Worm (Caenorhabditis elegans) whole organism, late embryonic: ENCODE measurements around the gene srsx-13.

Experiments used
- C08G9.2 ChIP-seq: sonication (generic microtip); optimal IDR thresholded peaks from 2 replicates; lab custom pipeline; 2016; ENCODE audit warnings: mild to moderate bottlenecking, missing genetic modification characterization, moderate library complexity, missing compliant biosample characterization
- C38D4.7 ChIP-seq: fragments of 200-800 bp; sonication (Bioruptor generic); optimal IDR thresholded peaks from 2 replicates; lab custom pipeline; 2018; ENCODE audit warnings: mild to moderate bottlenecking, missing genetic modification characterization, moderate library complexity, missing compliant biosample characterization
- F13H6.1 ChIP-seq: sonication (generic microtip); optimal IDR thresholded peaks from 2 replicates; lab custom pipeline; 2016; ENCODE audit warnings: missing genetic modification characterization, missing compliant biosample characterization
- K02D7.2 ChIP-seq: sonication (generic microtip); optimal IDR thresholded peaks from 2 replicates; lab custom pipeline; 2017; ENCODE audit warnings: mild to moderate bottlenecking, missing genetic modification characterization, missing compliant biosample characterization
- K09A11.1 ChIP-seq: sonication (generic microtip); optimal IDR thresholded peaks from 2 replicates; lab custom pipeline; 2017; ENCODE audit warnings: antibody characterized with exemption, mild to moderate bottlenecking, missing genetic modification characterization, missing compliant biosample characterization; ENCODE audit not compliant: insufficient read depth
- ahr-1 ChIP-seq: sonication (generic microtip); optimal IDR thresholded peaks from 2 replicates; lab custom pipeline; 2016; ENCODE audit warnings: missing genetic modification characterization, missing compliant biosample characterization
- ceh-14 ChIP-seq: sonication (generic microtip); optimal IDR thresholded peaks from 2 replicates; lab custom pipeline; 2016; ENCODE audit warnings: missing genotype, missing genetic modification characterization, missing compliant biosample characterization
- ceh-18 ChIP-seq: sonication (generic microtip); optimal IDR thresholded peaks from 2 replicates; lab custom pipeline; 2016; ENCODE audit warnings: missing genetic modification characterization, missing compliant biosample characterization
- ceh-22 ChIP-seq: sonication (generic microtip); optimal IDR thresholded peaks from 2 replicates; lab custom pipeline; 2017; ENCODE audit warnings: missing biosample characterization, missing genetic modification characterization
- ceh-31 ChIP-seq: sonication (generic microtip); optimal IDR thresholded peaks from 2 replicates; lab custom pipeline; 2016; ENCODE audit warnings: missing genetic modification characterization, missing compliant biosample characterization
- ceh-34 ChIP-seq: sonication (generic microtip); optimal IDR thresholded peaks from 2 replicates; lab custom pipeline; 2016; ENCODE audit warnings: mild to moderate bottlenecking, missing genetic modification characterization, missing compliant biosample characterization
- ceh-48 ChIP-seq: sonication (generic microtip); optimal IDR thresholded peaks from 2 replicates; lab custom pipeline; 2016; ENCODE audit warnings: missing genetic modification characterization, inconsistent platforms, missing compliant biosample characterization
- dmd-4 ChIP-seq: sonication (generic microtip); optimal IDR thresholded peaks from 2 replicates; lab custom pipeline; 2016; ENCODE audit warnings: borderline replicate concordance, missing genetic modification characterization, missing compliant biosample characterization
- dve-1 ChIP-seq: sonication (generic microtip); optimal IDR thresholded peaks from 2 replicates; lab custom pipeline; 2017; ENCODE audit warnings: antibody characterized with exemption, mild to moderate bottlenecking, missing genetic modification characterization, missing compliant biosample characterization
- ets-4 ChIP-seq: sonication (generic microtip); optimal IDR thresholded peaks from 2 replicates; lab custom pipeline; 2016; ENCODE audit warnings: missing genetic modification characterization, missing compliant biosample characterization
- eyg-1 ChIP-seq: sonication (generic microtip); optimal IDR thresholded peaks from 2 replicates; lab custom pipeline; 2016; ENCODE audit warnings: missing genotype, missing genetic modification characterization, missing compliant biosample characterization
- fax-1 ChIP-seq: sonication (generic microtip); optimal IDR thresholded peaks from 2 replicates; lab custom pipeline; 2016; ENCODE audit warnings: missing genotype, missing genetic modification characterization, missing compliant biosample characterization
- fkh-6 ChIP-seq: sonication (generic microtip); optimal IDR thresholded peaks from 2 replicates; lab custom pipeline; 2016; ENCODE audit warnings: missing genetic modification characterization, missing compliant biosample characterization
- gmeb-2 ChIP-seq: sonication (generic microtip); optimal IDR thresholded peaks from 2 replicates; lab custom pipeline; 2016; ENCODE audit warnings: missing genetic modification characterization, inconsistent platforms, missing compliant biosample characterization
- hlh-8 ChIP-seq: sonication (generic microtip); optimal IDR thresholded peaks from 2 replicates; lab custom pipeline; 2016; ENCODE audit warnings: missing genotype, missing genetic modification characterization, missing compliant biosample characterization
- madf-2 ChIP-seq: sonication (generic microtip); optimal IDR thresholded peaks from 2 replicates; lab custom pipeline; 2017; ENCODE audit warnings: missing genetic modification characterization, missing compliant biosample characterization
- mec-3 ChIP-seq: sonication (generic microtip); optimal IDR thresholded peaks from 2 replicates; lab custom pipeline; 2016; ENCODE audit warnings: borderline replicate concordance, missing genetic modification characterization, missing compliant biosample characterization
- nhr-232 ChIP-seq: sonication (generic microtip); optimal IDR thresholded peaks from 2 replicates; lab custom pipeline; 2016; ENCODE audit warnings: missing genetic modification characterization, missing compliant biosample characterization
- npax-4 ChIP-seq: sonication (generic microtip); optimal IDR thresholded peaks from 2 replicates; lab custom pipeline; 2016; ENCODE audit warnings: missing genetic modification characterization, missing compliant biosample characterization
- odd-2 ChIP-seq: sonication (generic microtip); optimal IDR thresholded peaks from 2 replicates; lab custom pipeline; 2017; ENCODE audit warnings: antibody characterized with exemption, mild to moderate bottlenecking, missing genetic modification characterization, missing compliant biosample characterization
- pat-9 ChIP-seq: fragments of 200-800 bp; sonication (Bioruptor generic); optimal IDR thresholded peaks from 2 replicates; lab custom pipeline; 2018; ENCODE audit warnings: mild to moderate bottlenecking, missing genetic modification characterization, moderate library complexity, missing compliant biosample characterization
- pqm-1 ChIP-seq: sonication (generic microtip); optimal IDR thresholded peaks from 2 replicates; lab custom pipeline; 2016; ENCODE audit warnings: missing genetic modification characterization, missing compliant biosample characterization
- pros-1 ChIP-seq: fragments of 150-350 bp; optimal IDR thresholded peaks from 2 replicates; lab custom pipeline; 2014; ENCODE audit warnings: missing biosample characterization, missing genetic modification reagents, missing genetic modification characterization
- rnt-1 ChIP-seq: sonication (generic microtip); optimal IDR thresholded peaks from 2 replicates; lab custom pipeline; 2016; ENCODE audit warnings: missing genetic modification characterization, missing compliant biosample characterization
- sox-4 ChIP-seq: sonication (generic microtip); optimal IDR thresholded peaks from 2 replicates; lab custom pipeline; 2017; ENCODE audit warnings: mild to moderate bottlenecking, missing genetic modification characterization, inconsistent platforms, missing compliant biosample characterization
- syd-9 ChIP-seq: sonication (generic microtip); optimal IDR thresholded peaks from 2 replicates; lab custom pipeline; 2016; ENCODE audit warnings: mild to moderate bottlenecking, missing genetic modification characterization, moderate library complexity, missing compliant biosample characterization
- ttx-3 ChIP-seq: sonication (generic microtip); optimal IDR thresholded peaks from 2 replicates; lab custom pipeline; 2016; ENCODE audit warnings: missing genetic modification reagents, missing genetic modification characterization, missing compliant biosample characterization
- unc-3 ChIP-seq, 2 experiments: fragments of 200-800 bp in 1 of 2; sonication (Bioruptor generic) in 1 of 2; sonication (generic microtip) in 1 of 2; conservative IDR thresholded peaks in 1 of 2; optimal IDR thresholded peaks in 1 of 2; 2 replicates each; pipeline versions ENCODE4 v1.3.6 to Lab custom; 2016 to 2022; ENCODE audit warnings: missing compliant biosample characterization in 2 of 2, missing genetic modification characterization in 2 of 2, missing genetic modification reagents in 1 of 2
- unc-42 ChIP-seq: sonication (generic microtip); optimal IDR thresholded peaks from 2 replicates; lab custom pipeline; 2016; ENCODE audit warnings: missing genotype, missing genetic modification characterization, missing compliant biosample characterization
- unc-55 ChIP-seq: sonication (generic microtip); optimal IDR thresholded peaks from 2 replicates; lab custom pipeline; 2017; ENCODE audit warnings: missing biosample characterization, missing genetic modification reagents, missing genetic modification characterization
- unc-86 ChIP-seq: sonication (generic microtip); optimal IDR thresholded peaks from 2 replicates; lab custom pipeline; 2016; ENCODE audit warnings: missing genetic modification characterization, missing compliant biosample characterization
- ztf-16 ChIP-seq: sonication (generic microtip); optimal IDR thresholded peaks from 2 replicates; lab custom pipeline; 2017; ENCODE audit warnings: missing genetic modification characterization, missing compliant biosample characterization

The srsx-13 gene

ce11 chrV:4957619-4958018 lies 25.4 kb downstream of the srsx-13 start:
- TF ChIP-seq rnt-1 (no peak), unc-86 (tag; lab: Kevin White, UChicago) (no peak), unc-55 (GFP tag; lab: Kevin White, UChicago) (no peak), ceh-34 (no peak), ceh-18 (tag; lab: Kevin White, UChicago) (no peak), sox-4 (tag; lab: Kevin White, UChicago) (no peak), fax-1 (no peak), unc-42 (tag; lab: Kevin White, UChicago) (no peak), syd-9 (tag; lab: Kevin White, UChicago) (no peak), ceh-48 (tag; lab: Kevin White, UChicago) (no peak), fkh-6 (no peak), C08G9.2 (tag; lab: Kevin White, UChicago) (no peak), ztf-16 (no peak), ets-4 (tag; lab: Kevin White, UChicago) (no peak), pqm-1 (tag; lab: Kevin White, UChicago) (no peak), gmeb-2 (tag; lab: Kevin White, UChicago) (no peak)

DNA sequence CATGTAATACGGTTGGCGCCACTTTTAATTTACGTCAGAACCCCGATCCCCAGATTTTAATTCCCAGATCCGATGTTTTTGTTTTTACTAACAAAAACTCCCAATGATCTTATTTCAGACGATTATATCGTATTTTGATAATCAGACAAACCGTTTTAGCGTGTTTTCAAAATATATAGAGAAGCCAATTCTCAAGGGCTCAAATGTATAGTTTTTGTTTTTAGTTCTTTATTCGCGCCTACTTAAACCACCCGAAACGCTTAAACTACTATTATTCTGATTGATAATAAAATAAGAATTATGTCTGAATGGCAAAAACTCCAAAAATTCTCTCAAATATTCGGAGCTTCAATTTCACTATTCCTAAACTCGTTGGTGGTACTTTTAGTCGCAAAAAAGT lies 26.5 kb downstream of the srsx-13 start, which contains the start of gene str-208:
Gene str-208, plus strand, starts transcription at position 301 of the 400 bp plus-strand sequence.
- TF ChIP-seq ceh-31, result no peak
- TF ChIP-seq, all 69 proteins: peak for 0

DNA sequence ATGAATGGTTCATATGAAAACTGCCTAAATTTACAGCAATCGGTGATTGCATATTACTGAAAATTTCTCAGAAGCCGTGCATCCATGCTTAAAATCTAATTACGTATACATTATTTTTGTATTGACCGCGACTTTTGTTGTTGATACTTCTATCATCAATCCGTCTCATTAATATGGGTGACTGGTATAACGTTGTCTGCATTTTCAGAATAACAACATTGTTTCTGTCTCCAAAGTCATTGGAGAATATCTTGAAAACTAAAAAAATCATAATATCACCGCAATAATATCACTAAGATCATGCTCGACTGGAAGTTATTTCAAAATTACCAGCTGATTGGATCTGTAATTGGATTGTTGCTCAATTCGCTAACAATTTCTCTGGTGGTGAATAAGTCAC lies 31.6 kb downstream of the srsx-13 start, which contains the start of gene str-207:
Gene str-207, plus strand, starts transcription at position 301 of the 400 bp plus-strand sequence.
- TF ChIP-seq ets-4 (tag; lab: Kevin White, UChicago) (no peak), ceh-22 (tag; lab: Kevin White, UChicago) (no peak), odd-2 (tag; lab: Kevin White, UChicago) (no peak), unc-3 (GFP tag; conservative IDR thresholded peaks at IDR 0.05; lab: Robert Waterston, UW) (no peak), unc-3 (tag; optimal IDR thresholded peaks at IDR 0.05; lab: Kevin White, UChicago) (no peak)

DNA sequence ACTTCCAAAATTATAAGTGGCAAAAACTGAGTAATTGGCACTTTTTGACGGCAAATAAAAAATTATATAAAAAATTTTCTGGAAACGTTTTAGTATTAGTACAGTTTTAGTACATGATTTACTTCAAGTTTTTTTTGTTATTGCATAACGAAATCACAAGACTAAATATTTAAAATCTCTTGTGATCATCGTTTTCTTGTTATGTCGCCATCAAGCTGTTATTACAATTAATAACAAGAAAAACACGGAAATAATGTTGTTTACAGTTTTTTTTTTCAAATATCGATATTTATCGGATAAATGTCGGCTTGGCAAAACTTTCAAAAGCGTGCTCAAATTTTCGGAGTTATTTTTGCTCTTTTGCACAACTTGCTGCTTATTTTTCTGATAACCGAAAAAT lies 34.4 kb downstream of the srsx-13 start, which contains the start of gene str-209:
Gene str-209, plus strand, starts transcription at position 301 of the 400 bp plus-strand sequence.
- TF ChIP-seq pat-9 (tag; lab: Kevin White, UChicago) (no peak), dve-1 (tag; lab: Kevin White, UChicago) (no peak), ceh-18 (tag; lab: Kevin White, UChicago) (no peak), unc-55 (GFP tag; lab: Kevin White, UChicago) (no peak), ttx-3 (tag; lab: Kevin White, UChicago) (no peak), mec-3 (tag; lab: Kevin White, UChicago) (no peak), ceh-14 (no peak), F13H6.1 (tag; lab: Kevin White, UChicago) (no peak), pros-1 (no peak), dmd-4 (tag; lab: Kevin White, UChicago) (no peak), hlh-8 (tag; lab: Kevin White, UChicago) (no peak), eyg-1 (no peak), nhr-232 (tag; lab: Kevin White, UChicago) (no peak), ahr-1 (tag; lab: Kevin White, UChicago) (no peak), K02D7.2 (tag; lab: Kevin White, UChicago) (no peak), npax-4 (tag; lab: Kevin White, UChicago) (no peak), C38D4.7 (GFP tag; lab: Kevin White, UChicago) (no peak), K09A11.1 (tag; lab: Kevin White, UChicago) (no peak), madf-2 (tag; lab: Kevin White, UChicago) (no peak)
